Fruit fly (Drosophila melanogaster): Measurements from ENCODE around the gene CG45263.

CG45263 gene

DNA sequence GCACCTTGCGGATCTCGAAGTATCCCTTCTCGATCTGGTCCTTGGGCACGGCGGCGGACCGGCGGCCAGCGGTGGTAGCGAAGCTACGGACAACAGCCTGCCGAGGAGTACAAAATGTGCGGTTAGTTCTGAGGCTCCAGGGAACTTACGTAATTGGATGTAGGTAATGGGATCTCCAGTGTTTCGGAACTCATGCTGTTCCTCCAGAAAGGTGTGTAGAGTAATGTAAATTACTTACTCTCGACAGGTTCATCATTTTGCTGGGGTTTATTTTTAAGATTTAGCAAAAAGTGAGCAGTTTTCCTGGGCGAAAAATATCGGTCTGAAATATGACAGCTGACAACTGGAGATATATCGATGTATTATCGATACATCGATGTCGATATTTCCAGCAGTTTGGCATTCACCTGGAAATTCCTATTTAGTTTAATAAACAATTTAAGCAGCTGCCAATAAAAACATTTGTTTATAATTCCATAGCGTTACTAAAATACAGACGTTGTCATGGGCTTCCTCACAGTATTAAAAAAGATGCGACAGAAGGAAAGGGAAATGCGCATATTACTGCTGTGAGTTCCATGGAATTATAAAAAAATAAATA, 136.6 kb downstream of the CG45263 start, which contains the start of the genes COX7A and Arl2 (continued):
- TF ChIP-seq CG2116 (GFP tag; optimal IDR thresholded peaks at IDR 0.05) (peak; percentile 65), CG32767 (GFP tag; IDR thresholded peaks at IDR 0.05) (no peak), Poxn (GFP tag; IDR thresholded peaks at IDR 0.05) (no peak), Dref (GFP tag; IDR thresholded peaks at IDR 0.05) (peak; percentile 95), sug (tag; optimal IDR thresholded peaks at IDR 0.05) (peak; percentile 24), Fer1 (GFP tag; optimal IDR thresholded peaks at IDR 0.05) (peak; percentile 16), CG4820 (GFP tag; optimal IDR thresholded peaks at IDR 0.05) (no peak), CG17186 (GFP tag; optimal IDR thresholded peaks at IDR 0.05) (no peak), Opbp (GFP tag; IDR thresholded peaks at IDR 0.05; ENCODE audit: partially characterized antibody) (peak; percentile 98), CG6175 (GFP tag; IDR thresholded peaks at IDR 0.05) (no peak), kay (GFP tag; optimal IDR thresholded peaks at IDR 0.05) (no peak), CG6791 (GFP tag; IDR thresholded peaks at IDR 0.05; ENCODE audit: partially characterized antibody) (peak; percentile 94), amos (GFP tag; IDR thresholded peaks at IDR 0.05; ENCODE audit: partially characterized antibody) (peak; percentile 96)

DNA sequence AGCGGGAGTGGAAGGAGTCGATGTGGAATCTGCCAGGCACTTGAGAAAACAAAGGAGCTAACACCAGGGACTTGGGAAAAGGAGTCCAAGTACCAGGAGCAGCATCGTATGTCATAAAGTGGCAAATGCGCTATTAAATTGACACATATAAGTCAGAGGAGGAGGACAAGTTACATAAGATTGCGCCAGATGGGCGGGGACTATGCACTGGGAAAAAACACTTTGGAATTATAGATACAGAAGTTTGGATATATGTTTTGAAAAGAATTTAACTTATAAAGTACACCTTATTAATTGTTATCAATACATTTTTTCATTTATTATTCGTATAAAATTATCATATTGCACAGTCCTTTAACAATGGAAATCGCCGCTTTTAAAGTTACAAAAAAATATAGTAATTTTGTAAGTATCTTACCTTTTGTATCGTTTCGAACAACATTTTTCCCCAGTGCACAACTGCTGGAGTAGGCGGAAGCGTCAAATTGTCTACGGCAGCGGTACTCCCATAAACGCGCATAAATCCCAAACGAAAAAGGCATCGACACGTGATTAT, 141.3 kb downstream of the CG45263 start:
- TF ChIP-seq D19A (tag; optimal IDR thresholded peaks at IDR 0.05) (peak; percentile 17), Gug (GFP tag; IDR thresholded peaks at IDR 0.05) (no peak), CG31441 (GFP tag; IDR thresholded peaks at IDR 0.05) (0 out of 2 replicates have a peak, but pooled peaks have one; percentile 26), yki (optimal IDR thresholded peaks at IDR 0.05) (no peak), CG10979 (tag; optimal IDR thresholded peaks at IDR 0.05) (peak; percentile 44), CG13775 (GFP tag; optimal IDR thresholded peaks at IDR 0.05) (peak; percentile 13), phol (tag; optimal IDR thresholded peaks at IDR 0.05) (peak; percentile 36), CG14710 (tag; optimal IDR thresholded peaks at IDR 0.05) (peak; percentile 38), zen (tag; optimal IDR thresholded peaks at IDR 0.05) (peak; percentile 15), CG8388 (GFP tag; optimal IDR thresholded peaks at IDR 0.05) (peak; percentile 6), CG12391 (tag; optimal IDR thresholded peaks at IDR 0.05) (peak; percentile 48), Ets65A (GFP tag) (peak; percentile 9), hb (GFP tag; IDR thresholded peaks at IDR 0.05; ENCODE audit: partially characterized antibody) (no peak), fd96Cb (tag; optimal IDR thresholded peaks at IDR 0.05) (peak; percentile 2), aop (GFP tag; IDR thresholded peaks at IDR 0.05) (no peak), mam (GFP tag; optimal IDR thresholded peaks at IDR 0.05) (no peak), CG9727 (GFP tag; optimal IDR thresholded peaks at IDR 0.05) (peak; percentile 62), Kr (GFP tag; optimal IDR thresholded peaks at IDR 0.05) (peak; percentile 39), CG2712 (tag; optimal IDR thresholded peaks at IDR 0.05) (peak; percentile 55), Doc2 (GFP tag; IDR thresholded peaks at IDR 0.05) (no peak), Xrp1 (GFP tag; IDR thresholded peaks at IDR 0.05) (no peak; the same call in 1 of the 2 replicates), Pdp1 (GFP tag; optimal IDR thresholded peaks at IDR 0.05) (peak in 1 of 2 experiments; percentile 51), nmo (GFP tag; optimal IDR thresholded peaks at IDR 0.05) (peak; percentile 41), CG16815 (GFP tag; optimal IDR thresholded peaks at IDR 0.05) (peak; percentile 33), prd (optimal IDR thresholded peaks at IDR 0.05) (no peak), prd (GFP tag; IDR thresholded peaks at IDR 0.05) (0 out of 3 replicates have a peak, but pooled peaks have one; percentile 19), CG16779 (GFP tag; IDR thresholded peaks at IDR 0.05) (no peak), CG4404 (GFP tag; IDR thresholded peaks at IDR 0.05) (peak; percentile 39), Dip3 (GFP tag; optimal IDR thresholded peaks at IDR 0.05) (no peak), CG15696 (tag; optimal IDR thresholded peaks at IDR 0.05) (peak; percentile 84), Rx (GFP tag; IDR thresholded peaks at IDR 0.05) (no peak), CG7556 (GFP tag; optimal IDR thresholded peaks at IDR 0.05) (peak; percentile 22), CG33557 (GFP tag; optimal IDR thresholded peaks at IDR 0.05) (peak; percentile 47), CG18262 (tag; optimal IDR thresholded peaks at IDR 0.05) (peak; percentile 51), Chrac-16 (GFP tag; optimal IDR thresholded peaks at IDR 0.05) (no peak), Ssrp (tag; optimal IDR thresholded peaks at IDR 0.05) (peak; percentile 30)

All from whole organism, embryonic.